Fruit fly (Drosophila melanogaster): ENCODE results near the gene Hpr1.

- no peak for TF ChIP-seq Sin3A (optimal IDR thresholded peaks at IDR 0.05)
- TF ChIP-seq insv (optimal IDR thresholded peaks at IDR 0.05): no peak
- no peak for TF ChIP-seq ttk (optimal IDR thresholded peaks at IDR 0.05)
- no peak for TF ChIP-seq h (optimal IDR thresholded peaks at IDR 0.05)
- no peak for TF ChIP-seq psq (optimal IDR thresholded peaks at IDR 0.05)
- no peak for TF ChIP-seq Myc (optimal IDR thresholded peaks at IDR 0.05)
Observed at dm6 chr3R:5838683-5839365, 17.6 kb upstream of the Hpr1 start.
